Worm (Caenorhabditis elegans): Measurements from ENCODE around the gene C04E6.4.

The C04E6.4 gene

ce11 chrV:5893015-5893414, 14.2 kb upstream of the C04E6.4 start, which contains the start of gene C04E6.7:
TSS of gene C04E6.7 (plus strand) at chrV:5893315.
- TF ChIP-seq T20F7.1 (GFP tag; optimal IDR thresholded peaks at IDR 0.05) (no peak), D1046.2 (GFP tag; IDR thresholded peaks at IDR 0.05) (no peak), dmd-6 (GFP tag; IDR thresholded peaks at IDR 0.05) (no peak), T26A8.4 (GFP tag; IDR thresholded peaks at IDR 0.05) (no peak), nhr-10 (tag; optimal IDR thresholded peaks at IDR 0.05) (no peak)

ce11 chrV:5895021-5895420, 12.2 kb upstream of the C04E6.4 start, which contains the start of gene grd-9:
TSS of gene grd-9 (plus strand) at chrV:5895321.
- TF ChIP-seq ceh-62 (tag; optimal IDR thresholded peaks at IDR 0.05) (no peak), mdt-29 (GFP tag; IDR thresholded peaks at IDR 0.05) (no peak), hif-1 (tag; optimal IDR thresholded peaks at IDR 0.05) (no peak), ceh-28 (tag; optimal IDR thresholded peaks at IDR 0.05) (no peak), nhr-77 (tag; optimal IDR thresholded peaks at IDR 0.05) (no peak), ama-1 (optimal IDR thresholded peaks at IDR 0.05) (no peak), fos-1 (tag; optimal IDR thresholded peaks at IDR 0.05) (no peak), lsy-2 (tag; optimal IDR thresholded peaks at IDR 0.05) (no peak), hmg-1.1 (GFP tag; IDR thresholded peaks at IDR 0.05) (no peak), R02D3.7 (tag; optimal IDR thresholded peaks at IDR 0.05) (no peak), mes-2 (tag; optimal IDR thresholded peaks at IDR 0.05; ENCODE audit: poor library complexity, severe bottlenecking) (no peak), T20F7.1 (GFP tag; optimal IDR thresholded peaks at IDR 0.05) (no peak), nhr-76 (tag; optimal IDR thresholded peaks at IDR 0.05) (no peak), unc-62 (GFP tag; optimal IDR thresholded peaks at IDR 0.05 in 1 of 2) (no peak), unc-62 (tag; optimal IDR thresholded peaks at IDR 0.05) (no peak)

ce11 chrV:5899940-5900339, 7.2 kb upstream of the C04E6.4 start, which contains the start of gene srd-16:
TSS of gene srd-16 (minus strand) at chrV:5900040.
- TF ChIP-seq R02D3.7 (tag; optimal IDR thresholded peaks at IDR 0.05) (no peak), ama-1 (optimal IDR thresholded peaks at IDR 0.05) (no peak), snpc-1.2 (GFP tag; IDR thresholded peaks at IDR 0.05) (no peak), fkh-10 (GFP tag; optimal IDR thresholded peaks at IDR 0.05) (no peak), duxl-1 (tag; optimal IDR thresholded peaks at IDR 0.05; ENCODE audit: poor library complexity) (no peak)

DNA sequence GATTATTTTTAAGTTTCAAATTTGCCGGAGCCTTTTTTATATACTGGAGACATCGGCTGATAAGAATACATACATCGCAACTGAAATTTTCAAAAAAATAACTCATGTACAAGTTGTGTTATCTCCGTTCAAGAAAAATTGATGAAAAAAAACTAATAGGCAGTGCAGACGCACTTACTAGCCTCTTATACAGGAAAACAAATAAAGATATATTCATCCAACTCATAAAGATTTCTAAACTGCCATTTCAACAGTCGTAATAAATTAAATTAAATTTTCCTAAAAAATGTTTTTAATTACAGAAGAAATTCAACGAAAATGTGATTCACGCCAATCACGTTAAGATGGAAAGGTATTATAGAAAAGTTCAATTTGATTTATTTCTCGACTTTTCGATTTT, 5.4 kb upstream of the C04E6.4 start, which contains the start of gene C04E6.5:
C04E6.5 (plus strand) TSS at position 301 of the 400 bp plus-strand sequence.
- no peak for TF ChIP-seq egl-43 (GFP tag; IDR thresholded peaks at IDR 0.05)
- TF ChIP-seq tra-1 (GFP tag; IDR thresholded peaks at IDR 0.05) = no peak
- no peak for TF ChIP-seq zfp-2 (tag; optimal IDR thresholded peaks at IDR 0.05)
- TF ChIP-seq duxl-1 (tag; optimal IDR thresholded peaks at IDR 0.05; ENCODE audit: poor library complexity) = no peak
- TF ChIP-seq R02D3.7 (tag; optimal IDR thresholded peaks at IDR 0.05) = no peak
- no peak for TF ChIP-seq nhr-76 (tag; optimal IDR thresholded peaks at IDR 0.05)
- no peak for TF ChIP-seq set-16 (GFP tag; IDR thresholded peaks at IDR 0.05)
- TF ChIP-seq mdl-1 (tag; optimal IDR thresholded peaks at IDR 0.05) = no peak
- no peak for TF ChIP-seq daf-19 (GFP tag; conservative IDR thresholded peaks at IDR 0.05)
- TF ChIP-seq ceh-62 (tag; optimal IDR thresholded peaks at IDR 0.05) = no peak
- no peak for TF ChIP-seq dmd-6 (GFP tag; IDR thresholded peaks at IDR 0.05)
- no peak for TF ChIP-seq nhr-6 (tag; optimal IDR thresholded peaks at IDR 0.05)
- no peak for TF ChIP-seq zag-1 (tag; optimal IDR thresholded peaks at IDR 0.05)
- TF ChIP-seq Y48G9A.11 (GFP tag; IDR thresholded peaks at IDR 0.05) = no peak
- TF ChIP-seq mep-1 (tag; optimal IDR thresholded peaks at IDR 0.05) = no peak
- no peak for TF ChIP-seq aha-1 (tag)
- no peak for TF ChIP-seq Y75B8A.6 (GFP tag; IDR thresholded peaks at IDR 0.05)
- no peak for TF ChIP-seq vab-7 (GFP tag; IDR thresholded peaks at IDR 0.05)
- TF ChIP-seq tag-97 (GFP tag; IDR thresholded peaks at IDR 0.05) = no peak

All from whole organism, L4 larva.